Fruit fly (Drosophila melanogaster) whole organism, embryonic: ENCODE measurements around the gene TrpRS.

Experiments used
- BEAF-32 ChIP-seq: fragments of 200-800 bp; sonication (Bioruptor generic); optimal IDR thresholded peaks from 3 replicates; lab custom pipeline; 2017; ENCODE audit warnings: missing biosample characterization, missing genetic modification characterization, mild to moderate bottlenecking, moderate library complexity, missing genetic modification reagents
- CG10147 ChIP-seq: fragments of 200-800 bp; sonication (Bioruptor generic); optimal IDR thresholded peaks from 2 replicates; lab custom pipeline; 2019; ENCODE audit warnings: missing biosample characterization, mild to moderate bottlenecking, missing genetic modification characterization, moderate library complexity
- CG11398 ChIP-seq: fragments of 200-800 bp; sonication (Bioruptor generic); optimal IDR thresholded peaks from 2 replicates; lab custom pipeline; 2016; ENCODE audit warnings: missing biosample characterization, missing genetic modification characterization
- CG12155 ChIP-seq: fragments of 200-800 bp; sonication (Bioruptor generic); optimal IDR thresholded peaks from 3 replicates; lab custom pipeline; 2016; ENCODE audit warnings: missing biosample characterization, missing genetic modification characterization
- CG12659 ChIP-seq: fragments of 200-800 bp; sonication (Bioruptor generic); optimal IDR thresholded peaks from 3 replicates; lab custom pipeline; 2017; ENCODE audit warnings: mild to moderate bottlenecking, missing biosample characterization, missing genetic modification reagents, missing genetic modification characterization
- CG14710 ChIP-seq: fragments of 200-800 bp; sonication (Bioruptor generic); optimal IDR thresholded peaks from 3 replicates; lab custom pipeline; 2019; ENCODE audit warnings: missing biosample characterization, mild to moderate bottlenecking, missing genetic modification characterization, moderate library complexity
- CG15514 ChIP-seq: fragments of 200-800 bp; sonication (Bioruptor generic); optimal IDR thresholded peaks from 3 replicates; lab custom pipeline; 2017; ENCODE audit warnings: missing biosample characterization, missing genetic modification characterization, mild to moderate bottlenecking, moderate library complexity, missing genetic modification reagents
- CG16779 ChIP-seq: fragments of 200-800 bp; sonication (Bioruptor generic); IDR thresholded peaks from 2 replicates; pipeline ENCODE4 v1.3.6; 2022; ENCODE audit warnings: missing biosample characterization, missing genetic modification characterization
- CG16813 ChIP-seq: fragments of 200-800 bp; sonication (Bioruptor generic); IDR thresholded peaks from 3 replicates; pipeline ENCODE4 v1.3.6; 2022; ENCODE audit warnings: missing biosample characterization, missing genetic modification characterization; ENCODE audit not compliant: partially characterized antibody
- CG2199 ChIP-seq: fragments of 200-800 bp; sonication (Bioruptor generic); IDR thresholded peaks from 3 replicates; pipeline ENCODE4 v1.3.6; 2022; ENCODE audit warnings: missing biosample characterization, missing genetic modification characterization
- CG31365 ChIP-seq: fragments of 200-800 bp; sonication (Bioruptor generic); optimal IDR thresholded peaks from 2 replicates; lab custom pipeline; 2018; ENCODE audit warnings: missing biosample characterization, mild to moderate bottlenecking, missing genetic modification characterization
- CG34376 ChIP-seq: fragments of 200-800 bp; sonication (Bioruptor generic); optimal IDR thresholded peaks from 2 replicates; lab custom pipeline; 2018; ENCODE audit warnings: missing biosample characterization, mild to moderate bottlenecking, missing genetic modification characterization
- CG34422 ChIP-seq: fragments of 200-800 bp; sonication (Bioruptor generic); IDR thresholded peaks from 3 replicates; pipeline ENCODE4 v1.3.6; 2022; ENCODE audit warnings: missing biosample characterization, missing genetic modification characterization
- CG5180 ChIP-seq: fragments of 200-800 bp; sonication (Bioruptor generic); optimal IDR thresholded peaks from 3 replicates; lab custom pipeline; 2017; ENCODE audit warnings: missing biosample characterization, missing genetic modification characterization, mild to moderate bottlenecking, moderate library complexity, missing genetic modification reagents
- CG6254 ChIP-seq: fragments of 200-800 bp; sonication (Bioruptor generic); optimal IDR thresholded peaks from 3 replicates; lab custom pipeline; 2017; ENCODE audit warnings: mild to moderate bottlenecking, missing biosample characterization, missing genetic modification reagents, missing genetic modification characterization
- CG7786 ChIP-seq: fragments of 200-800 bp; sonication (Bioruptor generic); optimal IDR thresholded peaks from 2 replicates; lab custom pipeline; 2016; ENCODE audit warnings: missing biosample characterization, missing genetic modification characterization
- CG9215 ChIP-seq: fragments of 200-800 bp; sonication (Bioruptor generic); IDR thresholded peaks from 2 replicates; pipeline ENCODE4 v1.3.6; 2022; ENCODE audit warnings: missing biosample characterization, missing genetic modification characterization
- Dad ChIP-seq: fragments of 200-800 bp; sonication (Bioruptor generic); optimal IDR thresholded peaks from 3 replicates; lab custom pipeline; 2016; ENCODE audit warnings: missing biosample characterization, missing genetic modification characterization
- Dek ChIP-seq: fragments of 200-800 bp; sonication (Bioruptor generic); optimal IDR thresholded peaks from 3 replicates; lab custom pipeline; 2019; ENCODE audit warnings: missing biosample characterization, mild to moderate bottlenecking, missing genetic modification characterization, moderate library complexity
- Gsc ChIP-seq: fragments of 200-800 bp; sonication (Bioruptor generic); IDR thresholded peaks from 2 replicates; pipeline ENCODE4 v1.3.6; 2022; ENCODE audit warnings: missing biosample characterization, missing genetic modification characterization
- HmgD ChIP-seq: fragments of 200-800 bp; sonication (Bioruptor generic); optimal IDR thresholded peaks from 3 replicates; lab custom pipeline; 2016; ENCODE audit warnings: missing biosample characterization, missing genetic modification characterization
- Lim3 ChIP-seq: fragments of 200-800 bp; sonication (Bioruptor generic); IDR thresholded peaks from 2 replicates; pipeline ENCODE4 v1.3.6; 2022; ENCODE audit warnings: missing biosample characterization, missing genetic modification characterization
- Med ChIP-seq: fragments of 200-800 bp; sonication (Bioruptor generic); peaks from one replicate; lab custom pipeline; 2016; ENCODE audit warnings: missing biosample characterization, missing genetic modification characterization, mild to moderate bottlenecking, inconsistent platforms, moderate library complexity
- NFAT ChIP-seq: fragments of 200-800 bp; sonication (Bioruptor generic); IDR thresholded peaks from 2 replicates; pipeline ENCODE4 v1.3.6; 2022; ENCODE audit warnings: missing biosample characterization, missing genetic modification characterization
- Nf-YB ChIP-seq: fragments of 200-800 bp; sonication (Bioruptor generic); optimal IDR thresholded peaks from 3 replicates; lab custom pipeline; 2019; ENCODE audit warnings: missing biosample characterization, mild to moderate bottlenecking, missing genetic modification characterization, moderate library complexity
- Ravus ChIP-seq: fragments of 200-800 bp; sonication (Bioruptor generic); IDR thresholded peaks from 2 replicates; pipeline ENCODE4 v1.3.6; 2022; ENCODE audit warnings: missing biosample characterization, missing genetic modification characterization
- Trl ChIP-seq, 3 experiments: fragments of >200 bp in 2 of 3; fragments of 200-800 bp in 1 of 3; sonication (Bioruptor generic) in 1 of 3; optimal IDR thresholded peaks; 2 replicates in 1 of 3; 3 replicates in 2 of 3; lab custom pipeline; 2016 to 2017; ENCODE audit warnings: missing biosample characterization in 1 of 3, missing genetic modification characterization in 1 of 3
- YL-1 ChIP-seq: fragments of 200-800 bp; sonication (Bioruptor generic); optimal IDR thresholded peaks from 3 replicates; lab custom pipeline; 2017; ENCODE audit warnings: missing biosample characterization, mild to moderate bottlenecking, missing genetic modification characterization
- aop ChIP-seq: fragments of 200-800 bp; sonication (Bioruptor generic); IDR thresholded peaks from 2 replicates; pipeline ENCODE4 v1.3.6; 2022; ENCODE audit warnings: missing biosample characterization, missing genetic modification characterization
- ara ChIP-seq: fragments of 200-800 bp; sonication (Bioruptor generic); IDR thresholded peaks from 2 replicates; pipeline ENCODE4 v1.3.6; 2022; ENCODE audit warnings: missing biosample characterization, missing genetic modification characterization
- ato ChIP-seq: fragments of 200-800 bp; sonication (Bioruptor generic); IDR thresholded peaks from 2 replicates; pipeline ENCODE4 v1.3.6; 2022; ENCODE audit warnings: missing biosample characterization, missing genetic modification characterization; ENCODE audit not compliant: partially characterized antibody
- btn ChIP-seq: fragments of 200-800 bp; sonication (Bioruptor generic); optimal IDR thresholded peaks from 2 replicates; lab custom pipeline; 2016; ENCODE audit warnings: missing biosample characterization, missing genetic modification characterization
- cg ChIP-seq: fragments of 200-800 bp; sonication (Bioruptor generic); optimal IDR thresholded peaks from 3 replicates; lab custom pipeline; 2019; ENCODE audit warnings: missing biosample characterization, mild to moderate bottlenecking, missing genetic modification characterization, moderate library complexity
- chif ChIP-seq, 2 experiments: fragments of 200-800 bp; sonication (Bioruptor generic); optimal IDR thresholded peaks; 3 replicates each; lab custom pipeline; 2016; ENCODE audit warnings: missing biosample characterization in 2 of 2, missing genetic modification characterization in 2 of 2
- esg ChIP-seq: fragments of 200-800 bp; sonication (Bioruptor generic); conservative IDR thresholded peaks from 2 replicates; pipeline ENCODE4 v1.3.6; 2022; ENCODE audit warnings: missing biosample characterization, missing genetic modification characterization
- gfzf ChIP-seq: fragments of 200-800 bp; sonication (Bioruptor generic); optimal IDR thresholded peaks from 2 replicates; lab custom pipeline; 2016; ENCODE audit warnings: missing biosample characterization, mild to moderate bottlenecking, missing genetic modification characterization, moderate library complexity
- gro ChIP-seq: fragments of 200-800 bp; sonication (Bioruptor generic); optimal IDR thresholded peaks from 2 replicates; lab custom pipeline; 2016; ENCODE audit warnings: missing biosample characterization, missing genetic modification characterization
- gsb-n ChIP-seq: fragments of 200-800 bp; sonication (Bioruptor generic); optimal IDR thresholded peaks from 3 replicates; lab custom pipeline; 2018; ENCODE audit warnings: missing biosample characterization, mild to moderate bottlenecking, missing genetic modification characterization
- hb ChIP-seq: fragments of 200-800 bp; sonication (Bioruptor generic); IDR thresholded peaks from 3 replicates; pipeline ENCODE4 v1.3.6; 2022; ENCODE audit warnings: missing biosample characterization, missing genetic modification characterization; ENCODE audit not compliant: partially characterized antibody
- hth ChIP-seq: fragments of >200 bp; optimal IDR thresholded peaks from 2 replicates; lab custom pipeline; 2017; ENCODE audit warnings: inconsistent platforms
- knrl ChIP-seq: fragments of 200-800 bp; sonication (Bioruptor generic); IDR thresholded peaks from 3 replicates; pipeline ENCODE4 v1.3.6; 2022; ENCODE audit warnings: missing biosample characterization, missing genetic modification characterization; ENCODE audit not compliant: partially characterized antibody
- maf-S ChIP-seq: fragments of 200-800 bp; sonication (Bioruptor generic); optimal IDR thresholded peaks from 2 replicates; lab custom pipeline; 2016; ENCODE audit warnings: missing biosample characterization, missing genetic modification characterization
- slou ChIP-seq: fragments of 200-800 bp; sonication (Bioruptor generic); optimal IDR thresholded peaks from 3 replicates; lab custom pipeline; 2016; ENCODE audit warnings: missing biosample characterization, missing genetic modification characterization
- sug ChIP-seq: fragments of 200-800 bp; optimal IDR thresholded peaks from 2 replicates; lab custom pipeline; 2019; ENCODE audit warnings: missing biosample characterization, mild to moderate bottlenecking, missing genetic modification characterization, moderate library complexity
- tgo ChIP-seq: fragments of 200-800 bp; sonication (Bioruptor generic); IDR thresholded peaks from 3 replicates; pipeline ENCODE4 v1.3.6; 2022; ENCODE audit warnings: missing biosample characterization, missing genetic modification characterization
- tll ChIP-seq, 2 experiments: fragments of 200-800 bp in 1 of 2; fragments of >200 bp in 1 of 2; sonication (Bioruptor generic) in 1 of 2; optimal IDR thresholded peaks; 2 replicates each; lab custom pipeline; 2017 to 2019; ENCODE audit warnings: missing biosample characterization in 2 of 2, missing genetic modification characterization in 2 of 2, mild to moderate bottlenecking in 1 of 2, moderate library complexity in 1 of 2
- toy ChIP-seq: fragments of 200-800 bp; sonication (Bioruptor generic); IDR thresholded peaks from 2 replicates; pipeline ENCODE4 v1.3.6; 2022; ENCODE audit warnings: missing biosample characterization, missing genetic modification characterization
- yki ChIP-seq: fragments of >200 bp; optimal IDR thresholded peaks from 3 replicates; lab custom pipeline; 2018
- z ChIP-seq: fragments of 200-800 bp; sonication (Bioruptor generic); IDR thresholded peaks from 3 replicates; pipeline ENCODE4 v1.3.6; 2022; ENCODE audit warnings: missing biosample characterization, missing genetic modification characterization

The TrpRS gene

dm6 chr3R:9229075-9229835 is 37.4 kb downstream of the TrpRS start (continued):
- TF ChIP-seq CG15514 (GFP tag; lab: Kevin White, UChicago) (peak; percentile 3), HmgD (no peak), Dad (GFP tag; lab: Kevin White, UChicago) (peak; percentile 61), cg (GFP tag; lab: Kevin White, UChicago) (peak; percentile 69), CG10147 (peak; percentile 30), CG14710 (tag; lab: Kevin White, UChicago) (peak; percentile 88), Dek (no peak), CG31365 (no peak), NFAT (GFP tag; lab: Robert Waterston, UW) (no peak), CG34422 (GFP tag; lab: Robert Waterston, UW) (peak; percentile 72; the same call in 2 of the 3 replicates), slou (GFP tag; lab: Kevin White, UChicago) (peak; percentile 38), CG9215 (0 out of 2 replicates have a peak, but pooled peaks have one; percentile 16), yki (lab: Kevin White, UChicago) (peak; percentile 59), toy (no peak), Trl (optimal IDR thresholded peaks at IDR 0.05; lab: Kevin White, UChicago) (peak; percentile 80 to 92), Trl (GFP tag; optimal IDR thresholded peaks at IDR 0.05; lab: Kevin White, UChicago) (peak; percentile 80), Lim3 (GFP tag; lab: Robert Waterston, UW) (no peak), BEAF-32 (GFP tag; lab: Kevin White, UChicago) (no peak), sug (tag; lab: Kevin White, UChicago) (peak; percentile 27), YL-1 (GFP tag; lab: Kevin White, UChicago) (peak; percentile 18), chif (GFP tag; optimal IDR thresholded peaks at IDR 0.05; lab: Kevin White, UChicago) (peak; percentile 86 to 90), CG16779 (GFP tag; lab: Robert Waterston, UW) (no peak), CG2199 (GFP tag; lab: Robert Waterston, UW) (no peak), CG11398 (GFP tag; lab: Kevin White, UChicago) (peak; percentile 60), esg (GFP tag; lab: Robert Waterston, UW) (peak; percentile 68), gsb-n (tag; lab: Kevin White, UChicago) (peak; percentile 77), hb (GFP tag; lab: Robert Waterston, UW) (no peak), CG6254 (GFP tag; lab: Kevin White, UChicago) (peak; percentile 74), CG12155 (peak; percentile 77), CG16813 (GFP tag; lab: Robert Waterston, UW) (no peak), Ravus (GFP tag; lab: Robert Waterston, UW) (no peak), tll (GFP tag; optimal IDR thresholded peaks at IDR 0.05; lab: Kevin White, UChicago) (peak in 1 of 2 experiments; percentile 33), CG7786 (GFP tag; lab: Kevin White, UChicago) (peak; percentile 75), tgo (GFP tag; lab: Robert Waterston, UW) (peak; percentile 59), Med (GFP tag; lab: Kevin White, UChicago) (peak; percentile 89), ara (peak; percentile 86), z (GFP tag; lab: Robert Waterston, UW) (peak; percentile 46; the same call in 1 of the 3 replicates), CG5180 (GFP tag; lab: Kevin White, UChicago) (no peak), btn (GFP tag; lab: Kevin White, UChicago) (peak; percentile 79), CG34376 (GFP tag; lab: Kevin White, UChicago) (peak; percentile 8), maf-S (GFP tag; lab: Kevin White, UChicago) (peak; percentile 67), Gsc (GFP tag; lab: Robert Waterston, UW) (peak; percentile 52), Nf-YB (GFP tag; lab: Kevin White, UChicago) (peak; percentile 52), ato (GFP tag; lab: Robert Waterston, UW) (no peak), gro (GFP tag; lab: Kevin White, UChicago) (peak; percentile 36), aop (GFP tag; lab: Robert Waterston, UW) (no peak), knrl (GFP tag; lab: Robert Waterston, UW) (no peak), hth (lab: Kevin White, UChicago) (no peak), gfzf (no peak), CG12659 (GFP tag; lab: Kevin White, UChicago) (peak; percentile 59)
